Fruit fly (Drosophila melanogaster): Measurements from ENCODE around the gene mtrm.

The mtrm gene

DNA sequence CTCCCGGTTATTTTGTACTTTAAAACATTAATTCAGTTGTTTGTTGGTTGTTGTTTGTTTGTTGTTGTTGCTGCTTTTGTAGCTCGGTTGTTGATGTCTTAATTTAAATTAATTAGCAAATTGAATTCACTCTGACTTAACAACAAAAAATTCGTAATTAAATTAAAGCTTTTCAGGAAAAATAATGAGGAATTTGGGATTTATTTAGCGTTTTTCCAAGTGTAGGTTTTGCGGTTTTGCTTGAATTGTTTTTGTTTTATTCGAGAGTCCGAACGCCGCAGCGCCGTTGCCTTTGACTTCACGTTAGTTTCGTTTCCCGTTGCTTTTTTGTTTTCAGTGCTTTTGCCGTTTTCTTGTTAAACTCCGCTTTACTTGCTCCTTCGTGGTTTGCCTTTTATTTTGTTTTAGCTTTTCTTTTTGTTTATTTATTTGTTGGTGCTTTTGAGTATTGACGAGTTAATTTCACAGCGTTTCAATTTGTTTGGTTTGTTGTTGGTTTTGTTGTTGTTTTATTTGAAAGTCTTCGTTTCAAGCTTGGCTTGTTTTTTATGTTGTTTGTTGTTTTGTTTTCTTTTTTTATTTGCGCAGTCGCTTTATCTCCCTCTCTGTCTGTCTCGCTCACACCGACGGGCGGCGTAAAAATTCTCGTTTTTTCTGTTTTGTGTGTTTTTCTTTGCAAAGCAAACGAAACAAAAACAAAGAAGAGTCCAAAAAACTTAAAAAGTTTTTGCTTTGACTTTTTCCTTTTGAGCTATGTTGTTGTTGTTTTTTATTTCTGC, 28.1 kb downstream of the mtrm start (continued):
- TF ChIP-seq pfk (GFP tag; optimal IDR thresholded peaks at IDR 0.05) (no peak), ap (GFP tag; IDR thresholded peaks at IDR 0.05) (0 out of 2 replicates have a peak, but pooled peaks have one; percentile 30), CG17385 (GFP tag; optimal IDR thresholded peaks at IDR 0.05) (peak; percentile 24), CG8765 (GFP tag; IDR thresholded peaks at IDR 0.05) (no peak), CG8478 (optimal IDR thresholded peaks at IDR 0.05) (no peak), gcm (GFP tag; optimal IDR thresholded peaks at IDR 0.05) (no peak), zf30C (GFP tag; optimal IDR thresholded peaks at IDR 0.05) (peak; percentile 52), CG13123 (GFP tag; optimal IDR thresholded peaks at IDR 0.05) (no peak), en (GFP tag; optimal IDR thresholded peaks at IDR 0.05) (peak; percentile 10), NC2β (GFP tag; optimal IDR thresholded peaks at IDR 0.05) (no peak), Nf-YC (tag; optimal IDR thresholded peaks at IDR 0.05) (no peak), CG32772 (GFP tag; IDR thresholded peaks at IDR 0.05) (no peak), abd-A (tag; optimal IDR thresholded peaks at IDR 0.05) (no peak), CG17612 (GFP tag; IDR thresholded peaks at IDR 0.05) (no peak), CG12391 (tag; optimal IDR thresholded peaks at IDR 0.05) (peak; percentile 41), CG10431 (GFP tag; optimal IDR thresholded peaks at IDR 0.05) (no peak), lab (GFP tag; optimal IDR thresholded peaks at IDR 0.05) (no peak), Xrp1 (GFP tag; IDR thresholded peaks at IDR 0.05) (peak; percentile 52; the same call in 1 of the 2 replicates), CG13287 (GFP tag; IDR thresholded peaks at IDR 0.05; ENCODE audit: partially characterized antibody) (no peak), NK7.1 (GFP tag; optimal IDR thresholded peaks at IDR 0.05) (peak; percentile 24), org-1 (GFP tag; optimal IDR thresholded peaks at IDR 0.05) (no peak), CG2116 (GFP tag; optimal IDR thresholded peaks at IDR 0.05) (no peak), row (GFP tag; IDR thresholded peaks at IDR 0.05) (peak; percentile 47; the same call in 2 of the 3 replicates), tup (GFP tag; optimal IDR thresholded peaks at IDR 0.05) (no peak), ftz-f1 (GFP tag; optimal IDR thresholded peaks at IDR 0.05) (no peak), kay (GFP tag; optimal IDR thresholded peaks at IDR 0.05) (no peak), BtbVII (GFP tag; optimal IDR thresholded peaks at IDR 0.05) (no peak), CG5245 (GFP tag; optimal IDR thresholded peaks at IDR 0.05) (no peak), CG14014 (GFP tag; IDR thresholded peaks at IDR 0.05) (peak; percentile 54; the same call in 1 of the 2 replicates), GATAe (GFP tag; conservative IDR thresholded peaks at IDR 0.05) (no peak), Atf-2 (GFP tag; optimal IDR thresholded peaks at IDR 0.05) (peak; percentile 28), Gug (GFP tag; IDR thresholded peaks at IDR 0.05) (no peak; the same call in 3 of the 4 replicates), CG12299 (tag; optimal IDR thresholded peaks at IDR 0.05) (no peak), CG13775 (GFP tag; optimal IDR thresholded peaks at IDR 0.05) (peak; percentile 46), ac (GFP tag; optimal IDR thresholded peaks at IDR 0.05) (no peak), nerfin-2 (GFP tag; IDR thresholded peaks at IDR 0.05; ENCODE audit: partially characterized antibody) (no peak), HmgD (GFP tag; optimal IDR thresholded peaks at IDR 0.05) (no peak), exex (tag; optimal IDR thresholded peaks at IDR 0.05) (no peak), Sox100B (GFP tag; optimal IDR thresholded peaks at IDR 0.05) (no peak), kah (GFP tag; optimal IDR thresholded peaks at IDR 0.05) (no peak), Sox102F (GFP tag; optimal IDR thresholded peaks at IDR 0.05) (no peak), crp (GFP tag; optimal IDR thresholded peaks at IDR 0.05) (no peak), sd (tag; optimal IDR thresholded peaks at IDR 0.05) (no peak), CG2199 (GFP tag; IDR thresholded peaks at IDR 0.05) (no peak), Dip3 (GFP tag; optimal IDR thresholded peaks at IDR 0.05) (peak; percentile 11), crc (GFP tag; optimal IDR thresholded peaks at IDR 0.05) (no peak), CG2889 (GFP tag; IDR thresholded peaks at IDR 0.05) (no peak), Eip74EF (GFP tag; optimal IDR thresholded peaks at IDR 0.05) (no peak), CG7839 (tag; optimal IDR thresholded peaks at IDR 0.05) (no peak), CG10654 (GFP tag; optimal IDR thresholded peaks at IDR 0.05) (no peak)
